Fruit fly (Drosophila melanogaster): ENCODE results near the gene CG15412.

CG15412 gene

DNA sequence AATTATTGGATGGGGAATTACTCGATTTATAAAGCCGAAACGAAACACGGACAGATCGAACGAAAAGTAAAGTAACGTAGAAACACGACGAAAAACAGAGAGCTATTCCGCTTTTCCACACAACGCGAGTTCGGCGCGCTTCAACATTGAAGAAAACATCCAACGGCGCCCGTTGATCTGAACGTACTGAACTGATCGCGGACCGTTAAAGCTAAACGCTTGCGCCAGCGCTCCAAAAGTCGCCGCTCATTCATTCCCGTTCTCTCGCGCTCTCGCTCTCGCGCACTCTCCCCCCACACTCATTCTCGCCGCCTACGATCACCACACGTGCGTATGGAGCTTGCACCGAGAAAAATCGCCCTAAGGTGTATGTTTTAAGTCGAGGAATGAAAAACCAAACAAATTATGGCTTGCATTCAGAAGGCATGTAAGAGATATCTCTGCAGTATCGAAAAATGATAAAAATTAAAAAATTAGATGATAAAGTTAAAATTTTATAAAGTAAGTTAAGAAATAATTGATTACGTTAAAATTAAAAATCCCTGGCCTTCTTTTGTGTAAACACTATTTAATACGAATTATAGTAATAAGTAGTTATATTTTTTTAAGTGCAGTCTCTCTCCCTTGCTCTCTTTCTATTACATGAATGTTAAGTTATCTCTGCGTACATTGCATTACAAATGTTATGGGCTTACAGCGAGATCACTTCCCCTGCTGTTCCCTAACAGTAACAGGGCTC, 20.7 kb downstream of the CG15412 start, which contains the start of gene E23 (continued):
- peak; percentile 97 for TF ChIP-seq CG31627 (GFP tag; optimal IDR thresholded peaks at IDR 0.05)
- peak; percentile 98 for TF ChIP-seq CG6163 (GFP tag; IDR thresholded peaks at IDR 0.05)
- peak; percentile 98 for TF ChIP-seq pdm3 (GFP tag; optimal IDR thresholded peaks at IDR 0.05)
- peak; percentile 97 for TF ChIP-seq Eip93F (GFP tag; optimal IDR thresholded peaks at IDR 0.05)
- peak; percentile 94 for TF ChIP-seq CG1621 (tag; optimal IDR thresholded peaks at IDR 0.05)
- peak; percentile 96 for TF ChIP-seq Sox15 (GFP tag; optimal IDR thresholded peaks at IDR 0.05)
- TF ChIP-seq CG10631 (GFP tag; optimal IDR thresholded peaks at IDR 0.05), result peak; percentile 99
- peak; percentile 98 for TF ChIP-seq Gug (GFP tag; IDR thresholded peaks at IDR 0.05)
- peak; percentile 99 for TF ChIP-seq net (GFP tag; optimal IDR thresholded peaks at IDR 0.05)
- TF ChIP-seq CG34406 (GFP tag; optimal IDR thresholded peaks at IDR 0.05), result peak; percentile 99
- TF ChIP-seq CG6792 (GFP tag; optimal IDR thresholded peaks at IDR 0.05), result peak; percentile 98
- peak; percentile 95 for TF ChIP-seq Hr39 (GFP tag; optimal IDR thresholded peaks at IDR 0.05)
- peak; percentile 97 for TF ChIP-seq CG7368 (GFP tag; optimal IDR thresholded peaks at IDR 0.05)
- TF ChIP-seq OdsH (GFP tag; optimal IDR thresholded peaks at IDR 0.05), result peak; percentile 99
- peak; percentile 97 for TF ChIP-seq CG11762 (GFP tag; optimal IDR thresholded peaks at IDR 0.05; ENCODE audit: insufficient read depth)
- TF ChIP-seq Lpt (GFP tag; optimal IDR thresholded peaks at IDR 0.05), result peak; percentile 98
- TF ChIP-seq CG3919 (GFP tag; optimal IDR thresholded peaks at IDR 0.05), result peak; percentile 98
- TF ChIP-seq CG6276 (GFP tag; optimal IDR thresholded peaks at IDR 0.05), result peak; percentile 99
- TF ChIP-seq dsx (GFP tag; optimal IDR thresholded peaks at IDR 0.05; ENCODE audit: poor library complexity, severe bottlenecking), result peak; percentile 97

DNA sequence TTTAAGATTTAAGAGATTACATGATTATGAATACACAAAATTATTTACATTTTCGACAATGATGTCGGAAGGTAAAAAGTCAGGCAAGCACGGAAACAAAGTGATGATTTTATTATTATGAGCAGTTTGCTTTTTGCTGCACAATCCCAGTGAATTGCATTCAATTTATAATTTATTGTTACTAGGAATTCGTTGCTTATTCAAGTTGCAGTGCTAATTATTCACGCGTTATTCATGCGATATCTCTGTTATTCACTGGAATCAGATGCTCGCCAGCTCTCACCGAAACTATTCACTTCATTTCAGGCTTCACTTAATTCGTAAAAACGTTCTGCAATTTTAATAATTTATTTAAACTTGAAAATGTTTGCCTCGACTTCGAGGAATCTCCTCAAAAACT, 21.7 kb downstream of the CG15412 start:
- TF ChIP-seq Hr39 (GFP tag; optimal IDR thresholded peaks at IDR 0.05) (no peak), svp (GFP tag) (peak; percentile 54)

DNA sequence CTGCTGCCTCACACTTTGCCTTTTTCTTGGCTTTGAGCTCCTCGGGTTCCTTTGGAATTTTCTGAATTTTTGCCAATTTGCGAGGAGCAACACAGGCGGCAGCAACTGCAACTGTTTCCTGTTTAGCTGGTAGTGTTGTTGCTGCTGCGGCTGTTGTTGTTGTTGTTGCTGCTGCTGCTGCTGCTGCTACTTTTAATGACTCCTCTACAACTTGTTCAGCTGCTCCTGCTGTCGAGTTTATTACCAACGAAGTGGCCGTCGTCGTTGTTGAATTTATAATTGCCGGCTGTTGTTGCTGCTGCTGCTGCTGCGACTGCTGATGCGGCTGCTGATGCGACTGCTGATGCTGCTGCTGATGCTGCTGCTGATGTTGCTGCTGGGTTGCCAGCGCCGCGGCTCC, 22.6 kb downstream of the CG15412 start:
- TF ChIP-seq CG6276 (GFP tag; optimal IDR thresholded peaks at IDR 0.05), result no peak
- TF ChIP-seq CG32006 (GFP tag; optimal IDR thresholded peaks at IDR 0.05), result no peak
- peak; percentile 61 for TF ChIP-seq Eip78C (GFP tag)
- no peak for TF ChIP-seq CG8119 (GFP tag; IDR thresholded peaks at IDR 0.05)
- TF ChIP-seq svp (GFP tag), result no peak
- TF ChIP-seq dsx (GFP tag; optimal IDR thresholded peaks at IDR 0.05; ENCODE audit: poor library complexity, severe bottlenecking), result peak; percentile 80
- no peak for TF ChIP-seq acj6 (GFP tag; optimal IDR thresholded peaks at IDR 0.05)
- TF ChIP-seq CG11294 (GFP tag; IDR thresholded peaks at IDR 0.05), result no peak
- no peak for TF ChIP-seq Eip75B (GFP tag; optimal IDR thresholded peaks at IDR 0.05)
- no peak for TF ChIP-seq Hr38 (GFP tag; optimal IDR thresholded peaks at IDR 0.05)
- no peak for TF ChIP-seq CG1621 (tag; optimal IDR thresholded peaks at IDR 0.05)
- TF ChIP-seq Smox (GFP tag; optimal IDR thresholded peaks at IDR 0.05), result no peak
- no peak for TF ChIP-seq topi (GFP tag; optimal IDR thresholded peaks at IDR 0.05)
- no peak for TF ChIP-seq OdsH (GFP tag; optimal IDR thresholded peaks at IDR 0.05)
- no peak for TF ChIP-seq esn (GFP tag; optimal IDR thresholded peaks at IDR 0.05)

DNA sequence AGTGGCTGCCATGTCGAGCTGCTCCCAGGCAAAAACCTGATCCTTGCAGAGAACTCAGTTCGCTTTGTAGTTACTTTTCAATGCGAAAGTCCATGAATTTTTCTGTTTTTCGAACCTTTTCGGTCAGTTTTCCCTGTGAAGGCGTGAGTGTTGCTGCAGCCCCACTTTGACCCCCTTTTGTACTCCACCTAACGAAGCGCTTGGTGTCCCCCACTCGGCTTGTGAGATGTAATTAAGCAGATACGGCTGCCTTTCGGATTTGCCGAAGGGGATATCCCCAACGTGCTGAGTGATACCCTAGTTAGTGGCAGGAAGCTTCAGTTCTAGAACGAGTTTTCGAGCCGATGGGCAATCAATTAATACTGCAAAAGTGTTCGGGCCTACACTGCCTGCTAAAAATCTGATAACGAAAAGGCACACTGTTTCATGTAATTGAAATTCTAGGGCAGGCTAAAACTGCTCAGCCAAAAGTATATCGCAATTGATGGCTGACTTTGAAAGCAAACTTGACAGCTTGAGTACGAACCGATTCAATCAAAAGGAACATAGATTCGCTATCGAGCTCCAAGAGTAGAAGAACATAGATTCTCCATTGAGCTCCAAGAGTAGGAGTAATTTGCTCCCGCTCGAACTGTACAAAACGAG, 23.8 kb downstream of the CG15412 start:
- TF ChIP-seq OdsH (GFP tag; optimal IDR thresholded peaks at IDR 0.05) (peak; percentile 32), achi (GFP tag; optimal IDR thresholded peaks at IDR 0.05) (peak; percentile 30), lz (GFP tag; optimal IDR thresholded peaks at IDR 0.05) (peak; percentile 7), Met (GFP tag; optimal IDR thresholded peaks at IDR 0.05) (peak; percentile 30), salr (GFP tag; optimal IDR thresholded peaks at IDR 0.05) (no peak), net (GFP tag; optimal IDR thresholded peaks at IDR 0.05) (peak; percentile 26), CG6808 (GFP tag; optimal IDR thresholded peaks at IDR 0.05) (peak; percentile 66), topi (GFP tag; optimal IDR thresholded peaks at IDR 0.05) (peak; percentile 36), Eip75B (GFP tag; optimal IDR thresholded peaks at IDR 0.05) (peak; percentile 25), pdm3 (GFP tag; optimal IDR thresholded peaks at IDR 0.05) (peak; percentile 36), Lpt (GFP tag; optimal IDR thresholded peaks at IDR 0.05) (no peak), Hr38 (GFP tag; optimal IDR thresholded peaks at IDR 0.05) (no peak), CG6163 (GFP tag; IDR thresholded peaks at IDR 0.05) (peak; percentile 45; the same call in 2 of the 3 replicates), Ets96B (tag; optimal IDR thresholded peaks at IDR 0.05) (peak; percentile 58), CG8632 (GFP tag; optimal IDR thresholded peaks at IDR 0.05) (no peak), ss (GFP tag; optimal IDR thresholded peaks at IDR 0.05) (peak; percentile 72 to 77), vri (GFP tag; optimal IDR thresholded peaks at IDR 0.05) (no peak), Sox102F (GFP tag; optimal IDR thresholded peaks at IDR 0.05) (peak; percentile 29), CG7368 (GFP tag; optimal IDR thresholded peaks at IDR 0.05) (no peak), Sox15 (GFP tag; optimal IDR thresholded peaks at IDR 0.05) (peak; percentile 10), CG6792 (GFP tag; optimal IDR thresholded peaks at IDR 0.05) (peak; percentile 36), CG11762 (GFP tag; optimal IDR thresholded peaks at IDR 0.05; ENCODE audit: insufficient read depth) (no peak), CG3032 (tag; optimal IDR thresholded peaks at IDR 0.05) (peak; percentile 72), Eip93F (GFP tag; optimal IDR thresholded peaks at IDR 0.05) (no peak), dsx (GFP tag; optimal IDR thresholded peaks at IDR 0.05; ENCODE audit: poor library complexity, severe bottlenecking) (peak; percentile 80), CG10631 (GFP tag; optimal IDR thresholded peaks at IDR 0.05) (peak; percentile 39)
